Fruit fly (Drosophila melanogaster) Kc167 (cell line): ENCODE results near the gene Sec63.

Experiments
- Myc ChIP-seq: fragments of >200 bp; optimal IDR thresholded peaks from 2 replicates; lab custom pipeline; 2017; ENCODE audit warnings: missing external identifiers
- Sin3A ChIP-seq: fragments of >200 bp; optimal IDR thresholded peaks from 2 replicates; lab custom pipeline; 2018; ENCODE audit warnings: missing external identifiers
- h ChIP-seq: fragments of >200 bp; optimal IDR thresholded peaks from 3 replicates; lab custom pipeline; 2018; ENCODE audit warnings: missing external identifiers
- insv ChIP-seq: fragments of >200 bp; optimal IDR thresholded peaks from 3 replicates; lab custom pipeline; 2018; ENCODE audit warnings: missing external identifiers
- psq ChIP-seq: fragments of >200 bp; optimal IDR thresholded peaks from 2 replicates; lab custom pipeline; 2017; ENCODE audit warnings: missing external identifiers
- ttk ChIP-seq: sonication (Bioruptor generic); optimal IDR thresholded peaks from 2 replicates; lab custom pipeline; 2017; ENCODE audit warnings: missing external identifiers

Sec63 gene

DNA sequence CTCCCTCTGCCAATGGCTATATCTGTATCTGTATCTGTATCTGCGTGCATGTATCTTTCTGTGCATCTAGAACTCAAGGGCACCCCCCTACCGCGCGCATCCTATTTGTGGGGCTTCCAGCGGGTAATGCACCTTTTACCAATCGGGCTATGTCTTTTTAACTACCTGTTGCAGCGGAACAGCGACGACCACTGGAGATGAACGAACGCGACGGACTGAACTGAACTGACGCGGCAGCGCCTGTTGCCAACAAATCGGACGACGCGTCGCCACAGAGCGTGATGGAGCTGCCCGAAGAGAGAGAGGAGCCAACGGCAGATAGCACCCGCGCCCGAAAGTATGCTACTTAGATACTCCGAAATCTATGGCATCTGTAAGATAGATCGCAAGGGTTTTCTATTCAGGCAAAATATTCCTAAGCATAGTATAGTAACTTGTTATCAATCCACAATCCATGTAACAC lies 15.4 kb upstream of the Sec63 start, which contains the start of gene Cln7:
Cln7 (minus strand) TSS at position 219 of the 463 bp plus-strand sequence.
- no peak for TF ChIP-seq insv (lab: Kevin White, UChicago)

DNA sequence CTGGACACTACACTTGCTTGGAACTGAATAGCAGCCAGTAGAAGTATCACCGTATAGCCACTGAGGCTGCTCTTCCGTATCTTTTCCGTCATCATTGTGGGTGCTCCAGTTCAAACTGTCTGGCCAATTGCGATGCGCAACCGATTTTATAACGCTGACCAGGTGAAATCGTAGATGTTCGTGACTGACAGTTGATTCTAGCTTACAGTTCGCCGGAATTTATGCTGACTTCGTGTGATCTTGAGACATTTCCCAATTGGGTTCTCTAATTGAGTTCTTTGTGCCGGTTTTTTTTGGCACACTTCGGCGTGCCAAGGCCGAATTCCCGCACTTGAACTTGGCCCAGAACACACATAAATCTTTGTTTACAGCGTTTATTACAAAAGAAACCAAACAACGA lies 13.4 kb upstream of the Sec63 start, which contains the start of gene CG14834:
CG14834 (minus strand) TSS at position 173 of the 400 bp plus-strand sequence.
- no peak for TF ChIP-seq Sin3A
- no peak for TF ChIP-seq h (lab: Kevin White, UChicago)
- no peak for TF ChIP-seq ttk (lab: Kevin White, UChicago)
- no peak for TF ChIP-seq Myc
- no peak for TF ChIP-seq psq (lab: Kevin White, UChicago)
- TF ChIP-seq insv (lab: Kevin White, UChicago) = no peak

DNA sequence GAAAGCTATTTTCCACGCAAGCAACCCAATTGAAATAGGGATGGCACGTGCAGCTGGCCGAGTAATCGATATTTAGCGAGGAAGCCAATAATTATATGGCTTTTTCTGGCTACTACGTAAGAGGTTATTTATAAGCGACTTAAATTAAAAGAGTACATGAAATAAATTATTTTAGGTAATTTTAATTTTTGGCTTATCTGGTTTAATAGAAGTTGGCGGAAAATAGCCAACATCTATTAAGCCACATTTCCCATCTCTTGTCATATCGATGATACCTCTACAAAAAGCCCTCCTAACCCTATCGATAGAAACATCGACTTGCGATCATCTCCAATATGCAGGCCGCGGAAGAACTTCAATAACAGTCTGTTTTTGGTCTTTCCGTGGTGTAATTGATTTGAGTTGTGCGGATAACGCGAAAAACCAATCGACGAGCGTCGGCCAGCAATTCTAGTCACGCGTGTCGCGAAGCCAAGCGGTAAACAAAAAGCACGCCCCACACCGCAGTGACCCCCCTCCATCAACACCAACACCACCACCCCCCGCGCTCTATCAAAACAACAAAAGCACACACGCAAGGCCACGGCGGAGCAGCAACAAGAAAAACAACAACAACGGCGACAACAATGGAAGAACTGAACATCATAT lies 12.3 kb upstream of the Sec63 start, which contains the start of the genes Srp19 and qm:
Srp19 (minus strand) TSS at position 51 of the 648 bp plus-strand sequence.
qm (plus strand) TSS at position 330 of the 648 bp plus-strand sequence.
- TF ChIP-seq psq (lab: Kevin White, UChicago) (no peak), insv (lab: Kevin White, UChicago) (no peak), h (lab: Kevin White, UChicago) (no peak), Sin3A (no peak)

DNA sequence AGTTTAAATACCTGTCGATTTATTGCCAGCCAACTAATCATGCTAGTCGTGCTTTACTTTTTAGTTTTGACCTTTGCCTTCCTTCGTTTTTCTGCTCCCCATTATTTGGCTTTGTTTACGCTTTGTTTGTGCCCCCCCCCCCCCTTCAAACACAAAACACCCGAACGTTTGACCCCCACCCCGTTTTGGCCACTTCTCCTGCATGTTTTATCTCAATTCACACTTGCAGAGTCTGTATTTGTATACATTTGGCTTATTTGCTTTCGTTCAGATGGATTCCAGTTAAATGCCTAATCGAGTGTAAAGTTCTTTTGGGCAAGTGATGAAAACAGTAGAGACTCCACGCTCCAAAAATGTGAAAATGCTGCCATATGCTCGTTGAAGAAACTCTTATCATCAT lies 11.1 kb upstream of the Sec63 start:
- TF ChIP-seq insv (lab: Kevin White, UChicago) (no peak), ttk (lab: Kevin White, UChicago) (no peak), h (lab: Kevin White, UChicago) (no peak), Myc (no peak), psq (lab: Kevin White, UChicago) (no peak), Sin3A (no peak)

DNA sequence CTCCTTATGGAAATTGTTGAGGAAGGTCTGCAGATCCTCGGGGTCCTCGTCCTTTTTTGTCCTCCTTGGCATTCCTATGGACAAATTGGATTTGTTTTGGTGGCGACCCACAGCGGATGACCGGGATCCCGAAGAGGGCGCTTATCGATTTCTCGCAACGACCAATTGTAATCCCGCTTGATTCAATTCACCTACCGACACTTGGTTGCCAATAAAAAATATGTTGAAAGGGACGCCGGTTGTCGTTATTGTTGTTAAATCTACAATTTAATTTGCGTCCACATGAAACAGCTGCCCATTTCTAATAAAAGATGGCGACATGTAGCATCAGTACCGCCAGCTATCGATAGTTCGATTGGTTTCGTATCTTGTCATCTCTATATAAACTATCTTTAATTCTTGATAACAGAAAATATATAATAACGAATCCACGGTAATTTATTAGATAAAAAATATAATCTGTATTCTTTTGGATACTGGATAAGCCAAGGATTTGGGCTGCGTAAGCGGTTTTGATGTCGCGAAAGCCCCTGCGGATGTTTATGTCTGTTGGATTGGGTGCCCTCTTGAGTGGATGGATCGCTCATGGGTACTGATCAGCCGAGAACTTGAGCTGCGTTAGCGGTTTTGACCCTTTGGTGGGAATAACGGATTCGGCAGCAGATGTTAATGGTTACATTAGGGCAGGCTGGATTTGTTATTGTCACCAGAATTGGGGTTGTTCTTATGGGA lies 3.8 kb upstream of the Sec63 start, which contains the start of gene CTCF:
CTCF (minus strand) TSS at position 328 of the 732 bp plus-strand sequence.
- no peak for TF ChIP-seq psq (lab: Kevin White, UChicago)
- no peak for TF ChIP-seq ttk (lab: Kevin White, UChicago)
- no peak for TF ChIP-seq Myc
- TF ChIP-seq Sin3A = no peak
- no peak for TF ChIP-seq insv (lab: Kevin White, UChicago)
- no peak for TF ChIP-seq h (lab: Kevin White, UChicago)

DNA sequence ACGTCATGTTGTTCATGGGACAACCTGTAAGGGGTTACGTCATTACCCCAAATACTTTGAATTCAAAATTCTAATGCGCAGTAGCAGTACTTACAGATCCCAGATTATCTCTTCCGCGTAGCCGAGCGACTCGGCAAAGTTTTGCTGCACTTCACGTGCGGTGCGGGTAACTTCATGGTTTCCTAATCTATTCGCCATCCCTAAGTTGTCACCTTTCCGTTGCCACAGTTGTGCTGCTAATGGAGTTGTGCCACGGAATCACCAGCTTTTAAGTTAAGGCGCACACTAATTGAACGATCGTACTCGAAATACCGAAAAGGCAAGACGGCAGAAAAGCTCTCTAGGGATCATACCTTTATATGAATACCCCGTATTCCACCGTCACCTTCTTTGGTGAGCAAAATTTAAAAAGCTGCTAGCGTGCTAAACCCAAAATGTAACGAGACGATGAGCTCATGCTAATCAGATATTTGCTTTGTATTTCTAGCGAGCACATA lies 486 bp upstream of the Sec63 start, which contains the start of gene pst:
pst (minus strand) TSS at position 437 of the 497 bp plus-strand sequence.
- TF ChIP-seq insv (lab: Kevin White, UChicago) (no peak), h (lab: Kevin White, UChicago) (no peak), Sin3A (no peak)

DNA sequence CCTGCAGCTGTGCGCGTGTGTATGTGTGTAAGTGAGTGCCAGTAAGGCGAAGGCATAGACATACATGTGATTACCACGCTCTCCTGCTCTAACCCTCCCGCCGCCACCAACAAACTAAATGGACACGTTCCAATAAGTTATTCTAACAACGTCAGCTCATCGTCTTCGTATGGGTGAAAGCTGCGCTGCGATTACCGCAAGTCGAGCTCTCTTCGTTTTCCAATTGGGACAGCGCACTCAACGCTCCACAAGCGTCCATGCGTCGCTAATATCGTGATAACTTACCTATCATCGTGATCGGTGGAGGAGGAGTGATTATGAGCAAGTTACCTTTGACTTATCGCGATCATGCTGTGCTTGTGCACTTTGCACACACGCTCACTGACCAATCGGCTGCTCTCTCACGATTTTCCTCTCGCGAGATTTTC lies 748 bp downstream of the Sec63 start:
- TF ChIP-seq Sin3A = no peak
- no peak for TF ChIP-seq h (lab: Kevin White, UChicago)
- TF ChIP-seq Myc = no peak
- no peak for TF ChIP-seq ttk (lab: Kevin White, UChicago)
- TF ChIP-seq insv (lab: Kevin White, UChicago) = no peak

DNA sequence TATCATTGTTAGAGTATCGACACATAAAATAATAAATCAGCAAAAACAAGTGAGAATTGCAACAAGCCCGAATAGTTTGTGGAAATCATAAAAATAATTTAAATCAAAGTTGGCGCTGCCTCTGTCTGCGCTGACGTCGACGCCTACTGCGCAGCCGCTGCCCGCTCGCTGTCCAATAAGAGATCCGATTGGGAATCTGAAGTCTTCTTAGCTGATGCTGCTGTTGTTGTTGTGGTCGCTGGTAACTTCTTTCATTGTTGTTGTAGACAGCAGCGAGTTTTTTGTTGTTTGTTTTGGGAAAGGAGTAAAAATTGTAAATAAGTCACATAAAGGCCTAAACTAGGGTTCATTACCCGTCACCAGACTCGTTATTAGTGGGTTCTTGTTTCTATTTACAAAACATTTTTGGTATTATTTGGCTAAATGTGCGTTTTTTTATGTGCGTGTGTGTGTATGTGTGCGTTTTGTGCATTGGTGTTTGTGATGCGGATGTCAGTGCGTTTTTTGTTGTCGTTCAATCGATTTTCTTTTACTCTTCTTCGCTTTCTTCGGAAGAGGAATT lies 4.4 kb downstream of the Sec63 start:
- TF ChIP-seq insv (lab: Kevin White, UChicago) (no peak), Myc (no peak), psq (lab: Kevin White, UChicago) (no peak), h (lab: Kevin White, UChicago) (no peak), Sin3A (no peak), ttk (lab: Kevin White, UChicago) (no peak)

DNA sequence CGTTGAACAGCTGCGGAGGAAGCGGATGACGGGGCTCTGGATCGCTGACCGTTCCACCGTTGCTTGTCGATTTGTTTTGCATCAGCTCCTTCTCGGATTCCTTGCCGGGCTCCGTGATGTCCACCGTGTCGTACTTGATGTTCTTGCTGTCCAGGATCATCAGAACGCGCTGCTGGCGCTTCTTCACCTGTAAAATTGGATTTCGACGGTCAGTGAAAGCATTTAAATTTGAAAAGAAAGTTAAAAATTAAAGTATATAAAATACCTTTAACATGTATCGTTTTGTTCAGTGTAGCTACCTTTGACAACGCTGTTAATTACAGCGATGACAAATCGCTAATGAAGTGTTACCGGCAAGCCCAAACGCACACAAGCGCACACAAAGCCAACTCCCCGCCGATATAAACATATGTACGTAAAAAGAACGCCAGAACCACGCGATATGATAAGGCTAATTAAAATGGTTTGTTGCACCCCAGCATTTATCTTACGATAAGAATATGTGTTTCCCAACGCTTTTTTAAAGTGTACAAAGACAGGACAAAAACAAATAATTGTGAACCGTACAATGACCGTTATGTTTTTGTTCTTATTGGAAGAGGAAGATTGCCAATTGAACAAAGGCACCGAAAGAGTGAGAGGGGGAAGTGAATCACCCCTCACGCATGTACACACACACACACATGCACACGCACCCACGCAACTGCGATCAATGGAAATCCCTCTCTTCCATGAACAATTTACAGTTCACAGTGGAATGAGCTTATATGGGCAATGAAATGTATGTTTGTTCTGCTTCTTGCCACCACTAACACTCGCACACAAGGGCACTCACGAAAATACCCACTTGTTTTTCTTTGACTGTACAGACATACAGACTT lies 7.7 kb downstream of the Sec63 start:
- TF ChIP-seq Sin3A (no peak), h (lab: Kevin White, UChicago) (no peak), insv (lab: Kevin White, UChicago) (no peak), psq (lab: Kevin White, UChicago) (no peak), ttk (lab: Kevin White, UChicago) (no peak), Myc (no peak)

DNA sequence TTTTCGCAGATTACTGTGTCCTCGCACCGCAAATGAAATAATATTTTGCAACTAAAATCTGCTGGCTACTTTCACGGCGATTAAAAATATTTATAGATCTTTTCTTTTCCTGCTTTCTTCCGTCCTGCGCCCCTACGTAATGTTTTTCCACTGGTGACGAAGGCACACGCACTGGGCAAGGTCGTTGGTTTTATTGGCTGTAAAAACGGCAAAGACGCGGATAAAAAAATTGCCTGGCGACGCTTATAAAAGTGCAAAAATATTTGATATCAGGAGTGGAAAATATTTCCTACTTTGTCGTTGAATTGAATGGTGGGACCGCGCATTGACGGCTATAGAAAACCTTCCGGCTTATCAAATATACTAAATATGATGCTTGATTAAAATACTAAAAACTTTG lies 8.6 kb downstream of the Sec63 start, which contains the start of gene Sh3beta:
Sh3beta (minus strand) TSS at position 327 of the 400 bp plus-strand sequence.
- TF ChIP-seq Sin3A (no peak), insv (lab: Kevin White, UChicago) (no peak), ttk (lab: Kevin White, UChicago) (no peak), psq (lab: Kevin White, UChicago) (no peak)

DNA sequence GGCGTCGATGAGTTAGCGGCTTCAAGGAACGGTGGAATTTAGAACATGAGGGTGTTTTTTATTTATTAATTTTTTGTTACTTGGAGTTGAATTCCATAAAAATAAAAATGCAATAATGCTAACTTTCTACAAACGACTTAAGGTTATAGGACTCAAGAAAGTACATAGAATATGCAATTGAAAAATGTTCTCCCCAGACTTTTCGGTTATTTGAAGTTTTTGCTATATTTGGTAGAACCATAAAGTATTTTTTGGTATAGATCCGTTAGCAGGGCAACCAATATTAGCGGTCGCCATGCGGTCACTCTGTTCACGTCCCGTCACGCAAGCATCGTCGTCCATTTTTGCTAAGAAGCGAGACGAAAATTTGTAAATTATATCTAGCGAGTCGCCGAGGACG lies 9.2 kb downstream of the Sec63 start, which contains the start of gene akirin:
akirin (plus strand) TSS at position 301 of the 400 bp plus-strand sequence.
- TF ChIP-seq insv (lab: Kevin White, UChicago) = no peak
- no peak for TF ChIP-seq h (lab: Kevin White, UChicago)
- TF ChIP-seq psq (lab: Kevin White, UChicago) = no peak
- TF ChIP-seq ttk (lab: Kevin White, UChicago) = no peak
- TF ChIP-seq Myc = no peak
- no peak for TF ChIP-seq Sin3A
